Worm (Caenorhabditis elegans) whole organism, L1 larva: ENCODE measurements around the gene rbc-1.

ENCODE experiments used
- C04F5.9 ChIP-seq: sonication (generic microtip); optimal IDR thresholded peaks from 2 replicates; lab custom pipeline; 2016; ENCODE audit warnings: missing genetic modification characterization, missing compliant biosample characterization
- C16A3.4 ChIP-seq: fragments of 150-350 bp; optimal IDR thresholded peaks from 2 replicates; lab custom pipeline; 2014; ENCODE audit warnings: missing biosample characterization, missing genetic modification characterization
- F16B12.6 ChIP-seq: fragments of 150-350 bp; optimal IDR thresholded peaks from 2 replicates; lab custom pipeline; 2014; ENCODE audit warnings: missing biosample characterization, missing genetic modification characterization
- alr-1 ChIP-seq: fragments of 200-800 bp; sonication (Bioruptor generic); optimal IDR thresholded peaks from 2 replicates; lab custom pipeline; 2018; ENCODE audit warnings: borderline replicate concordance, mild to moderate bottlenecking, missing genetic modification characterization, missing compliant biosample characterization
- ama-1 ChIP-seq: fragments of 150-350 bp; optimal IDR thresholded peaks from 2 replicates; lab custom pipeline; 2014
- blmp-1 ChIP-seq: fragments of 150-350 bp; optimal IDR thresholded peaks from 2 replicates; lab custom pipeline; 2014; ENCODE audit warnings: missing biosample characterization, missing genetic modification characterization
- ceh-8 ChIP-seq: fragments of 200-800 bp; sonication (Bioruptor generic); optimal IDR thresholded peaks from 2 replicates; lab custom pipeline; 2018; ENCODE audit warnings: mild to moderate bottlenecking, missing genetic modification characterization, moderate library complexity, missing compliant biosample characterization
- ceh-82 ChIP-seq, 3 experiments: fragments of 150-350 bp in 1 of 3; sonication (generic microtip) in 2 of 3; optimal IDR thresholded peaks; 2 replicates each; lab custom pipeline; 2014 to 2017; ENCODE audit warnings: missing biosample characterization in 3 of 3, missing genetic modification characterization in 3 of 3
- ces-1 ChIP-seq: fragments of 150-350 bp; optimal IDR thresholded peaks from 2 replicates; lab custom pipeline; 2014; ENCODE audit warnings: missing biosample characterization, missing genetic modification reagents, missing genetic modification characterization
- dsc-1 ChIP-seq: sonication (generic microtip); optimal IDR thresholded peaks from 2 replicates; lab custom pipeline; 2016; ENCODE audit warnings: mild to moderate bottlenecking, missing genetic modification characterization, missing compliant biosample characterization
- elt-2 ChIP-seq: sonication (generic microtip); optimal IDR thresholded peaks from 2 replicates; lab custom pipeline; 2016; ENCODE audit warnings: missing genetic modification characterization, mild to moderate bottlenecking, inconsistent platforms, missing compliant biosample characterization, missing genetic modification reagents
- elt-3 ChIP-seq, 6 experiments: fragments of 150-350 bp in 1 of 6; sonication (generic microtip); optimal IDR thresholded peaks; 2 replicates each; lab custom pipeline; 2017 to 2018; ENCODE audit warnings: missing biosample characterization in 6 of 6, missing genetic modification characterization in 6 of 6, inconsistent platforms in 1 of 6
- ets-5 ChIP-seq: fragments of 200-800 bp; sonication (Bioruptor generic); IDR thresholded peaks from 2 replicates; pipeline ENCODE4 v1.3.6; 2022; ENCODE audit warnings: missing genetic modification characterization, missing compliant biosample characterization
- fkh-8 ChIP-seq: sonication (generic microtip); optimal IDR thresholded peaks from 2 replicates; lab custom pipeline; 2016; ENCODE audit warnings: mild to moderate bottlenecking, missing genetic modification characterization, missing compliant biosample characterization
- fos-1 ChIP-seq: fragments of 150-350 bp; optimal IDR thresholded peaks from 2 replicates; lab custom pipeline; 2014; ENCODE audit warnings: missing biosample characterization, missing genetic modification characterization
- grh-1 ChIP-seq: fragments of 200-800 bp; sonication (Bioruptor generic); IDR thresholded peaks from 2 replicates; pipeline ENCODE4 v1.3.6; 2022; ENCODE audit warnings: missing genetic modification reagents, missing genetic modification characterization, missing compliant biosample characterization
- isw-1 ChIP-seq: fragments of 200-800 bp; sonication (Bioruptor generic); IDR thresholded peaks from 2 replicates; pipeline ENCODE4 v1.3.6; 2022; ENCODE audit warnings: missing genetic modification characterization, missing compliant biosample characterization
- lin-14 ChIP-seq: fragments of 200-800 bp; sonication (Bioruptor generic); optimal IDR thresholded peaks from 2 replicates; lab custom pipeline; 2018; ENCODE audit warnings: mild to moderate bottlenecking, missing genetic modification characterization, moderate library complexity, missing compliant biosample characterization
- lin-35 ChIP-seq, 2 experiments: fragments of 150-350 bp; optimal IDR thresholded peaks; 2 replicates each; lab custom pipeline; 2014; ENCODE audit warnings: missing biosample characterization in 2 of 2, missing genetic modification characterization in 2 of 2, missing genetic modification reagents in 2 of 2
- mdl-1 ChIP-seq, 2 experiments: fragments of 150-350 bp; optimal IDR thresholded peaks; 2 replicates each; lab custom pipeline; 2014 to 2017; ENCODE audit warnings: missing biosample characterization in 2 of 2, missing genetic modification characterization in 2 of 2, inconsistent platforms in 1 of 2
- mep-1 ChIP-seq: fragments of 150-350 bp; optimal IDR thresholded peaks from 2 replicates; lab custom pipeline; 2014; ENCODE audit warnings: missing biosample characterization, missing genetic modification characterization
- nhr-19 ChIP-seq: fragments of 200-800 bp; sonication (Bioruptor generic); conservative IDR thresholded peaks from 2 replicates; pipeline ENCODE4 v1.3.6; 2022; ENCODE audit warnings: missing genetic modification characterization, missing compliant biosample characterization
- nhr-20 ChIP-seq: sonication (generic microtip); optimal IDR thresholded peaks from 2 replicates; lab custom pipeline; 2016; ENCODE audit warnings: mild to moderate bottlenecking, missing genetic modification characterization, missing compliant biosample characterization
- nhr-237 ChIP-seq: fragments of 150-350 bp; optimal IDR thresholded peaks from 2 replicates; lab custom pipeline; 2014; ENCODE audit warnings: missing biosample characterization, missing genetic modification characterization
- nhr-47 ChIP-seq: sonication (generic microtip); optimal IDR thresholded peaks from 2 replicates; lab custom pipeline; 2016; ENCODE audit warnings: mild to moderate bottlenecking, missing genetic modification characterization, moderate library complexity, missing compliant biosample characterization
- nhr-71 ChIP-seq: sonication (generic microtip); optimal IDR thresholded peaks from 2 replicates; lab custom pipeline; 2016; ENCODE audit warnings: mild to moderate bottlenecking, missing genetic modification characterization, moderate library complexity, missing compliant biosample characterization
- nhr-76 ChIP-seq: sonication (generic microtip); optimal IDR thresholded peaks from 2 replicates; lab custom pipeline; 2017; ENCODE audit warnings: missing biosample characterization, missing genetic modification characterization
- nhr-84 ChIP-seq: sonication (generic microtip); optimal IDR thresholded peaks from 2 replicates; lab custom pipeline; 2017; ENCODE audit warnings: missing biosample characterization, missing genetic modification characterization
- nhr-85 ChIP-seq: sonication (generic microtip); peaks from one replicate; lab custom pipeline; 2016; ENCODE audit warnings: missing genetic modification characterization, inconsistent platforms, missing compliant biosample characterization
- nhr-90 ChIP-seq: sonication (generic microtip); optimal IDR thresholded peaks from 2 replicates; lab custom pipeline; 2016; ENCODE audit warnings: mild to moderate bottlenecking, missing genetic modification characterization, missing compliant biosample characterization; ENCODE audit not compliant: poor library complexity
- pag-3 ChIP-seq: sonication (generic microtip); optimal IDR thresholded peaks from 2 replicates; lab custom pipeline; 2017; ENCODE audit warnings: missing genetic modification characterization, mild to moderate bottlenecking, missing compliant biosample characterization, antibody characterized with exemption, borderline replicate concordance; ENCODE audit not compliant: insufficient read depth
- pax-3 ChIP-seq: fragments of 200-800 bp; sonication (Bioruptor generic); optimal IDR thresholded peaks from 2 replicates; lab custom pipeline; 2018; ENCODE audit warnings: mild to moderate bottlenecking, missing genetic modification characterization, moderate library complexity, missing compliant biosample characterization
- skn-1 ChIP-seq: fragments of 150-350 bp; optimal IDR thresholded peaks from 2 replicates; lab custom pipeline; 2014; ENCODE audit warnings: missing biosample characterization, missing genetic modification characterization
- snu-23 ChIP-seq: sonication (generic microtip); optimal IDR thresholded peaks from 2 replicates; lab custom pipeline; 2016; ENCODE audit warnings: missing genetic modification characterization, missing compliant biosample characterization
- swsn-7 ChIP-seq: sonication (generic microtip); optimal IDR thresholded peaks from 2 replicates; lab custom pipeline; 2016; ENCODE audit warnings: missing genetic modification characterization, missing compliant biosample characterization
- tlp-1 ChIP-seq: fragments of 150-350 bp; optimal IDR thresholded peaks from 2 replicates; lab custom pipeline; 2014; ENCODE audit warnings: missing biosample characterization, missing genetic modification characterization
- unc-62 ChIP-seq: fragments of 150-350 bp; optimal IDR thresholded peaks from 2 replicates; lab custom pipeline; 2014; ENCODE audit warnings: missing biosample characterization, missing genetic modification reagents, missing genetic modification characterization
- unc-98 ChIP-seq: fragments of 200-800 bp; sonication (Bioruptor generic); IDR thresholded peaks from 2 replicates; pipeline ENCODE4 v1.3.6; 2022; ENCODE audit warnings: missing genetic modification characterization, missing compliant biosample characterization
- xbp-1 ChIP-seq: sonication (generic microtip); optimal IDR thresholded peaks from 2 replicates; lab custom pipeline; 2016; ENCODE audit warnings: missing genetic modification characterization, missing compliant biosample characterization
- zag-1 ChIP-seq: fragments of 150-350 bp; optimal IDR thresholded peaks from 2 replicates; lab custom pipeline; 2014; ENCODE audit warnings: missing biosample characterization, missing genetic modification characterization
- ztf-4 ChIP-seq: fragments of 150-350 bp; optimal IDR thresholded peaks from 2 replicates; lab custom pipeline; 2014; ENCODE audit warnings: missing biosample characterization, missing genetic modification characterization

rbc-1 gene

ce11 chrX:14577579-14578127, 33.5 kb upstream of the rbc-1 start, which contains the start of gene let-4:
Gene let-4, plus strand, starts transcription at chrX:14577935.
- TF ChIP-seq ets-5 (GFP tag; lab: Robert Waterston, UW): no peak
- TF ChIP-seq unc-62 (GFP tag; lab: Kevin White, UChicago): no peak
- TF ChIP-seq blmp-1 (tag; lab: Kevin White, UChicago): peak; percentile 61
- no peak for TF ChIP-seq ceh-8

- TF ChIP-seq blmp-1 (tag; lab: Kevin White, UChicago) (peak; percentile 99), fos-1 (tag; lab: Kevin White, UChicago) (no peak), elt-3 (tag; optimal IDR thresholded peaks at IDR 0.05; lab: Kevin White, UChicago) (peak in 1 of 6 experiments; percentile 17)
Observed at ce11 chrX:14580853-14581252, 30.3 kb upstream of the rbc-1 start.

- peak; percentile 72 for TF ChIP-seq nhr-85 (tag; lab: Kevin White, UChicago)
- TF ChIP-seq lin-14: peak; percentile 39
- TF ChIP-seq ceh-8: no peak
- peak; percentile 32 for TF ChIP-seq mep-1 (tag; lab: Kevin White, UChicago)
- peak in 1 of 6 experiments; percentile 15 for TF ChIP-seq elt-3 (tag; optimal IDR thresholded peaks at IDR 0.05; lab: Kevin White, UChicago)
- no peak for TF ChIP-seq ama-1 (lab: Kevin White, UChicago)
- TF ChIP-seq blmp-1 (tag; lab: Kevin White, UChicago): peak; percentile 91
- TF ChIP-seq nhr-19 (GFP tag; lab: Robert Waterston, UW): no peak
- TF ChIP-seq, all 84 proteins: peak for 5
Observed at ce11 chrX:14581429-14581828, 29.7 kb upstream of the rbc-1 start, which contains the start of gene sym-1. Gene sym-1, plus strand, starts transcription at chrX:14581622.

ce11 chrX:14584335-14584734, 26.8 kb upstream of the rbc-1 start:
- TF ChIP-seq isw-1 (no peak), mdl-1 (tag; optimal IDR thresholded peaks at IDR 0.05; lab: Kevin White, UChicago) (no peak), nhr-76 (tag; lab: Kevin White, UChicago) (no peak), zag-1 (tag; lab: Kevin White, UChicago) (no peak), nhr-237 (no peak), fos-1 (tag; lab: Kevin White, UChicago) (no peak), nhr-20 (tag; lab: Kevin White, UChicago) (no peak), F16B12.6 (tag; lab: Kevin White, UChicago) (no peak), unc-98 (GFP tag; lab: Robert Waterston, UW) (no peak), nhr-19 (GFP tag; lab: Robert Waterston, UW) (no peak), mep-1 (tag; lab: Kevin White, UChicago) (no peak), nhr-84 (tag; lab: Kevin White, UChicago) (no peak), grh-1 (no peak), C04F5.9 (tag; lab: Kevin White, UChicago) (no peak), nhr-90 (tag; lab: Kevin White, UChicago) (no peak)

- TF ChIP-seq nhr-19 (GFP tag; lab: Robert Waterston, UW): no peak
- TF ChIP-seq pax-3 (tag; lab: Kevin White, UChicago): no peak
- peak; percentile 25 for TF ChIP-seq nhr-47 (tag; lab: Kevin White, UChicago)
- no peak for TF ChIP-seq C04F5.9 (tag; lab: Kevin White, UChicago)
- TF ChIP-seq nhr-84 (tag; lab: Kevin White, UChicago): no peak
- TF ChIP-seq fkh-8 (tag; lab: Kevin White, UChicago): peak; percentile 1
- TF ChIP-seq lin-35 (GFP tag; optimal IDR thresholded peaks at IDR 0.05; lab: Kevin White, UChicago): peak in 1 of 2 experiments; percentile 21
- TF ChIP-seq skn-1 (tag; lab: Kevin White, UChicago): peak; percentile 6
- TF ChIP-seq mdl-1 (tag; optimal IDR thresholded peaks at IDR 0.05; lab: Kevin White, UChicago): peak in 1 of 2 experiments; percentile 26
- peak; percentile 0 for TF ChIP-seq xbp-1 (tag; lab: Kevin White, UChicago)
- peak; percentile 20 for TF ChIP-seq elt-2 (tag; lab: Kevin White, UChicago)
- TF ChIP-seq ces-1 (GFP tag; lab: Kevin White, UChicago): no peak
- no peak for TF ChIP-seq alr-1 (tag; lab: Kevin White, UChicago)
- peak; percentile 20 for TF ChIP-seq nhr-71 (tag; lab: Kevin White, UChicago)
- no peak for TF ChIP-seq dsc-1 (tag; lab: Kevin White, UChicago)
- no peak for TF ChIP-seq zag-1 (tag; lab: Kevin White, UChicago)
- peak; percentile 3; the same call in 1 of the 2 replicates for TF ChIP-seq isw-1
- TF ChIP-seq pag-3 (tag; lab: Kevin White, UChicago): no peak
- TF ChIP-seq swsn-7 (tag; lab: Kevin White, UChicago): peak; percentile 2
- TF ChIP-seq ztf-4 (tag; lab: Kevin White, UChicago): no peak
- no peak for TF ChIP-seq tlp-1
- TF ChIP-seq ceh-82 (tag; optimal IDR thresholded peaks at IDR 0.05; lab: Kevin White, UChicago): peak in 1 of 3 experiments; percentile 13
- peak; percentile 10 for TF ChIP-seq C16A3.4 (tag; lab: Kevin White, UChicago)
- peak; percentile 26 for TF ChIP-seq snu-23 (GFP tag; lab: Kevin White, UChicago)
Observed at ce11 chrX:14589051-14589736, 22.0 kb upstream of the rbc-1 start, which contains the start of the genes C44H4.4 and tap-1. Gene C44H4.4, minus strand, starts transcription at chrX:14589101. Gene tap-1, plus strand, starts transcription at chrX:14589624.
